Worm (Caenorhabditis elegans) whole organism, L3 larva: ENCODE data around the gene D2089.3.

ENCODE experiments used
- nhr-11 ChIP-seq: fragments of 150-350 bp; optimal IDR thresholded peaks from 2 replicates; lab custom pipeline; 2014; ENCODE audit warnings: missing biosample characterization, missing genetic modification characterization
- nhr-12 ChIP-seq: fragments of 150-350 bp; optimal IDR thresholded peaks from 2 replicates; lab custom pipeline; 2014; ENCODE audit warnings: missing biosample characterization, missing genetic modification characterization
- nhr-237 ChIP-seq: fragments of 150-350 bp; optimal IDR thresholded peaks from 2 replicates; lab custom pipeline; 2014; ENCODE audit warnings: missing biosample characterization, missing genetic modification characterization
- sea-2 ChIP-seq: fragments of 150-350 bp; sonication (generic microtip); optimal IDR thresholded peaks from 4 replicates; lab custom pipeline; 2014; ENCODE audit warnings: missing biosample characterization, missing genetic modification reagents, missing genetic modification characterization
- zag-1 ChIP-seq: fragments of 150-350 bp; optimal IDR thresholded peaks from 2 replicates; lab custom pipeline; 2014; ENCODE audit warnings: missing biosample characterization, missing genetic modification characterization

DNA sequence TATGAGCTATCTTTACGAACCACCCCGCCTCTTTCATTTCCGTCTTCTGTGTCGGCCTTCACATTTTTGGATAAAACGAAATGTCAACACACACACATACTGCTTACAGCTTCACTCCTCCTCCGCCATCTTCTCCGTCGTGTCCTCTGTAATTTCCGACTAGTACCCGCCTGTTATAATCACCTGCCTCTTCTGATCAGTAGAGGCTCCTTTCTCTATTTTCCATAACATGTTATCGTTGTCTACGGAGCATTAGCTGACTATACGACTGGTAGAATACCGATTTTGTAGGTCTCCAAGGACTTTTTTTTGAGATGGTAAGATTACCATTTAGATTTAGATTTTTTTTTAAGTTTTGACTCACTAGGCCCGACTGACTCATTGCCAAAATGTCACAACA is 20.0 kb upstream of the D2089.3 start:
- TF ChIP-seq nhr-237 (tag; lab: Kevin White, UChicago) (no peak), nhr-11 (tag; lab: Kevin White, UChicago) (no peak), zag-1 (no peak), sea-2 (no peak), nhr-12 (tag; lab: Kevin White, UChicago) (no peak)
